Worm (Caenorhabditis elegans) whole organism, L2 larva: ENCODE measurements around the gene lact-8.

ENCODE experiments used
- ama-1 ChIP-seq: fragments of 150-350 bp; optimal IDR thresholded peaks from 2 replicates; lab custom pipeline; 2018; ENCODE audit warnings: inconsistent platforms
- blmp-1 ChIP-seq: sonication (generic microtip); optimal IDR thresholded peaks from 2 replicates; lab custom pipeline; 2017; ENCODE audit warnings: missing genetic modification characterization, mild to moderate bottlenecking, missing compliant biosample characterization, antibody characterized with exemption, moderate library complexity; ENCODE audit not compliant: insufficient read depth
- ceh-16 ChIP-seq: fragments of 150-350 bp; optimal IDR thresholded peaks from 2 replicates; lab custom pipeline; 2014; ENCODE audit warnings: missing biosample characterization, missing genetic modification characterization
- egl-27 ChIP-seq: sonication (generic microtip); optimal IDR thresholded peaks from 3 replicates; lab custom pipeline; 2017; ENCODE audit warnings: missing biosample characterization, missing genetic modification reagents, missing genetic modification characterization
- mbf-1 ChIP-seq: sonication (generic microtip); optimal IDR thresholded peaks from 2 replicates; lab custom pipeline; 2017; ENCODE audit warnings: missing biosample characterization, missing genetic modification characterization
- nhr-11 ChIP-seq: fragments of 150-350 bp; optimal IDR thresholded peaks from 2 replicates; lab custom pipeline; 2014; ENCODE audit warnings: missing biosample characterization, missing genetic modification characterization
- zag-1 ChIP-seq: fragments of 150-350 bp; optimal IDR thresholded peaks from 2 replicates; lab custom pipeline; 2014; ENCODE audit warnings: missing biosample characterization, missing genetic modification characterization
- ztf-1 ChIP-seq: fragments of 200-800 bp; sonication (Bioruptor generic); conservative IDR thresholded peaks from 2 replicates; pipeline ENCODE4 v1.3.6; 2022; ENCODE audit warnings: missing genetic modification characterization, missing compliant biosample characterization
- ztf-11 ChIP-seq: sonication (generic microtip); optimal IDR thresholded peaks from 2 replicates; lab custom pipeline; 2017; ENCODE audit warnings: missing biosample characterization, missing genetic modification characterization

DNA sequence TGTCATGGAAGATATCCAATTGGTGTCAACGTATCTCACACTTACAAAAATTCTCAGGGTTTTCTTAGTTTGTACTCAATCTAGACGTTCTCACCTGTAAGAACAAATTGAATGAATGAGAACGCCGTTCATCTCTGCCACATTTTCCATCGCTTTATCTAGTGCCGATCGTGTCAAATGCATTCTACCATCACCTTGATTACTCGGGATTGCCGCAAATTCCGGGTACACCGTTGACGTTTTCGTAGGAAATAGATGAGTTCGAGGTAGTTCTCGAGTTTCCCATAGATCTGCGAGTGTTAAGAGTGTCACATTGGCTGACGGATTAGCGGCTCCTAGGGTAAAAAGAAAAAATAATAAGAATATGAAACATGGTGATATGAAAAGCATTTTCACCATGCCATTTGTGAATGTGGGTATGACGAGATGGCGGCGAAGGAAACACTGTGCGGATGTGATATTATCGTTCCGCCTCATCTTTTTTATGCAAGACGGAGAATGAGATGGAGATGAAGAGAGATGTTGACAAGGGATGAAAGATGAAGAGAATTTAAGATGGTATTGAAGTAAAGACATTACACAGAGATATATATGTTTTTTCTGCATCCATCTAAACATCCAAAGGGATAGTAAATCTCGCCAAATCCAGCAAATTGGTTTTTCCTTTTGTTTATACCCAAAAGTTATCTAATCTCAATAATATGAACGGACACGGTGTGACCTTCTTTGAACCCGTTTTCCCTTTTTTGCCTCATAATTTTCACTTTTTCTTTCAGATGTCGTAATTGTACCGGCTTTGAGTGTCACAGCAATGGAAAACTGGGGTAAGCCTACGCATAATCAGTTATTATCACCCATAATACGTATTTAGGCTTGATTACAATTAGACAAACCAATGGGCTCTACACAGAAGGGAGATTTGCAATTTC lies at the start of gene lact-8:
- TF ChIP-seq mbf-1: no peak
- no peak for TF ChIP-seq zag-1
- peak; percentile 55 for TF ChIP-seq blmp-1 (tag; lab: Kevin White, UChicago)
- no peak for TF ChIP-seq ama-1 (lab: Kevin White, UChicago)
- TF ChIP-seq ztf-1: no peak
- TF ChIP-seq ztf-11: no peak
- no peak for TF ChIP-seq ceh-16 (tag; lab: Kevin White, UChicago)
- TF ChIP-seq nhr-11 (tag; lab: Kevin White, UChicago): no peak
- TF ChIP-seq egl-27 (tag; lab: Kevin White, UChicago): no peak
